Fruit fly (Drosophila melanogaster): Measurements from ENCODE around the gene CG43051.

CG43051 gene

dm6 chr2L:12482723-12483342, 24.9 kb upstream of the CG43051 start:
- TF ChIP-seq Sp1 (GFP tag; optimal IDR thresholded peaks at IDR 0.05) (no peak), Dfd (GFP tag; optimal IDR thresholded peaks at IDR 0.05) (no peak), Mio (GFP tag; optimal IDR thresholded peaks at IDR 0.05) (no peak), brk (GFP tag; optimal IDR thresholded peaks at IDR 0.05) (peak; percentile 56), Myc (optimal IDR thresholded peaks at IDR 0.05) (no peak), usp (GFP tag; optimal IDR thresholded peaks at IDR 0.05) (no peak), CG9705 (GFP tag; optimal IDR thresholded peaks at IDR 0.05) (no peak), rgr (GFP tag; optimal IDR thresholded peaks at IDR 0.05) (no peak), Hr83 (GFP tag; optimal IDR thresholded peaks at IDR 0.05; ENCODE audit: poor library complexity, severe bottlenecking) (peak; percentile 43), Jra (GFP tag; optimal IDR thresholded peaks at IDR 0.05) (no peak), CrebA (GFP tag; optimal IDR thresholded peaks at IDR 0.05; ENCODE audit: borderline replicate concordance) (peak; percentile 4), ey (GFP tag; optimal IDR thresholded peaks at IDR 0.05) (no peak), tai (GFP tag; optimal IDR thresholded peaks at IDR 0.05) (no peak), Vsx2 (GFP tag; optimal IDR thresholded peaks at IDR 0.05; ENCODE audit: partially characterized antibody) (peak; percentile 69), dl (GFP tag; optimal IDR thresholded peaks at IDR 0.05; ENCODE audit: insufficient read depth in 1 of 2, partially characterized antibody in 2 of 2) (peak; percentile 70 to 87), psq (GFP tag; optimal IDR thresholded peaks at IDR 0.05) (no peak), woc (GFP tag; optimal IDR thresholded peaks at IDR 0.05) (no peak), Rel (GFP tag; optimal IDR thresholded peaks at IDR 0.05) (no peak), Rel (tag; optimal IDR thresholded peaks at IDR 0.05) (no peak), HLH106 (tag; optimal IDR thresholded peaks at IDR 0.05) (no peak), foxo (GFP tag; optimal IDR thresholded peaks at IDR 0.05) (no peak), dsf (GFP tag; optimal IDR thresholded peaks at IDR 0.05; ENCODE audit: borderline replicate concordance) (no peak), dmrt93B (GFP tag; optimal IDR thresholded peaks at IDR 0.05) (no peak), fru (GFP tag; optimal IDR thresholded peaks at IDR 0.05) (no peak), OdsH (GFP tag; optimal IDR thresholded peaks at IDR 0.05) (no peak), GATAd (GFP tag; optimal IDR thresholded peaks at IDR 0.05) (no peak), sv (GFP tag; optimal IDR thresholded peaks at IDR 0.05) (no peak), Hr78 (GFP tag; optimal IDR thresholded peaks at IDR 0.05) (no peak), Hnf4 (GFP tag; optimal IDR thresholded peaks at IDR 0.05) (no peak), h (GFP tag; optimal IDR thresholded peaks at IDR 0.05) (no peak), lola (GFP tag; optimal IDR thresholded peaks at IDR 0.05) (no peak), pan (optimal IDR thresholded peaks at IDR 0.05) (no peak), Abd-B (GFP tag; optimal IDR thresholded peaks at IDR 0.05) (no peak), sage (GFP tag; optimal IDR thresholded peaks at IDR 0.05) (peak; percentile 28), Dif (GFP tag; optimal IDR thresholded peaks at IDR 0.05; ENCODE audit: partially characterized antibody) (peak; percentile 95), br (GFP tag; optimal IDR thresholded peaks at IDR 0.05) (no peak), CG32264 (GFP tag; optimal IDR thresholded peaks at IDR 0.05) (no peak)

DNA sequence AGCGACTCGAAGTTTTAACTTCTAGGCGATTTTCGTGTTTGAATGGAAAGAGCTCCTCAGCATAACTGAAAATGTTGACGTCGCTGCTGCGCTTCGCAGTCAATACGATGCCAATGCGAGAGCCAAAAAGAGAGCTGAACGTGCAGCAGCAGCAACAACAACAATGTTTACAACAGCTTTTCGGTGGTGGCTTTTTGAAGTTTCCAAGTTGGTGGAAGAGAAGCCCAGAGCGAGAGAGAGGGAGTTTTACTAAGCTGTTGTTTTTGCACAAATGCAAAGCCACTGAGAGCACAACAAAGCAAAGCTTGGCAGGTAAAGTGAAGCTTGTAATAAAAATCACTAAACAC, 24.2 kb upstream of the CG43051 start:
- TF ChIP-seq Dif (GFP tag; optimal IDR thresholded peaks at IDR 0.05; ENCODE audit: partially characterized antibody) (peak; percentile 55), Dfd (GFP tag; optimal IDR thresholded peaks at IDR 0.05) (no peak), HLH106 (tag; optimal IDR thresholded peaks at IDR 0.05) (no peak), Hr83 (GFP tag; optimal IDR thresholded peaks at IDR 0.05; ENCODE audit: poor library complexity, severe bottlenecking) (no peak), woc (GFP tag; optimal IDR thresholded peaks at IDR 0.05) (no peak), Abd-B (GFP tag; optimal IDR thresholded peaks at IDR 0.05) (no peak), h (GFP tag; optimal IDR thresholded peaks at IDR 0.05) (no peak), Sp1 (GFP tag; optimal IDR thresholded peaks at IDR 0.05) (no peak), ey (GFP tag; optimal IDR thresholded peaks at IDR 0.05) (no peak), Hnf4 (GFP tag; optimal IDR thresholded peaks at IDR 0.05) (no peak), dl (GFP tag; optimal IDR thresholded peaks at IDR 0.05; ENCODE audit: insufficient read depth in 1 of 2, partially characterized antibody in 2 of 2) (peak; percentile 55 to 56), Mio (GFP tag; optimal IDR thresholded peaks at IDR 0.05) (no peak), OdsH (GFP tag; optimal IDR thresholded peaks at IDR 0.05) (no peak), dmrt93B (GFP tag; optimal IDR thresholded peaks at IDR 0.05) (no peak), sage (GFP tag; optimal IDR thresholded peaks at IDR 0.05) (no peak), dsf (GFP tag; optimal IDR thresholded peaks at IDR 0.05; ENCODE audit: borderline replicate concordance) (no peak)

Measured in whole organism, wandering third instar larva.